Worm (Caenorhabditis elegans) whole organism, early embryonic: ENCODE results near the gene C53A5.11.

ENCODE experiments used
- B0310.2 ChIP-seq: sonication (generic microtip); optimal IDR thresholded peaks from 2 replicates; lab custom pipeline; 2016; ENCODE audit warnings: mild to moderate bottlenecking, missing genetic modification characterization, missing compliant biosample characterization
- F13C5.2 ChIP-seq: sonication (generic microtip); optimal IDR thresholded peaks from 2 replicates; lab custom pipeline; 2017; ENCODE audit warnings: mild to moderate bottlenecking, missing genetic modification characterization, inconsistent platforms, missing compliant biosample characterization
- aly-1 ChIP-seq: sonication (generic microtip); optimal IDR thresholded peaks from 2 replicates; lab custom pipeline; 2016; ENCODE audit warnings: missing genetic modification characterization, missing compliant biosample characterization
- ama-1 ChIP-seq: fragments of 150-350 bp; optimal IDR thresholded peaks from 2 replicates; lab custom pipeline; 2014
- ceh-13 ChIP-seq: fragments of 200-800 bp; sonication (Bioruptor generic); optimal IDR thresholded peaks from 2 replicates; lab custom pipeline; 2018; ENCODE audit warnings: mild to moderate bottlenecking, missing genetic modification characterization, missing compliant biosample characterization
- ceh-36 ChIP-seq: sonication (generic microtip); optimal IDR thresholded peaks from 2 replicates; lab custom pipeline; 2016; ENCODE audit warnings: missing genetic modification characterization, inconsistent platforms, missing compliant biosample characterization
- ets-7 ChIP-seq: sonication (generic microtip); optimal IDR thresholded peaks from 2 replicates; lab custom pipeline; 2016; ENCODE audit warnings: missing genotype, missing genetic modification characterization, missing compliant biosample characterization
- flt-1 ChIP-seq: fragments of 200-800 bp; sonication (Bioruptor generic); IDR thresholded peaks from 2 replicates; pipeline ENCODE4 v1.3.6; 2022; ENCODE audit warnings: missing genetic modification characterization, missing compliant biosample characterization
- hmbx-1 ChIP-seq: sonication (generic microtip); optimal IDR thresholded peaks from 2 replicates; lab custom pipeline; 2016; ENCODE audit warnings: mild to moderate bottlenecking, missing genetic modification characterization, missing compliant biosample characterization
- hmg-4 ChIP-seq: fragments of 200-800 bp; sonication (Bioruptor generic); optimal IDR thresholded peaks from 2 replicates; lab custom pipeline; 2018; ENCODE audit warnings: mild to moderate bottlenecking, missing genetic modification characterization, missing compliant biosample characterization
- hnd-1 ChIP-seq: sonication (generic microtip); optimal IDR thresholded peaks from 2 replicates; lab custom pipeline; 2016; ENCODE audit warnings: missing genetic modification characterization, missing compliant biosample characterization
- pes-1 ChIP-seq: fragments of 200-800 bp; sonication (Bioruptor generic); IDR thresholded peaks from 2 replicates; pipeline ENCODE4 v1.3.6; 2022; ENCODE audit warnings: missing genetic modification reagents, missing genetic modification characterization, missing compliant biosample characterization
- scrt-1 ChIP-seq: fragments of 200-800 bp; sonication (Bioruptor generic); IDR thresholded peaks from 2 replicates; pipeline ENCODE4 v1.3.6; 2022; ENCODE audit warnings: missing genetic modification characterization, missing compliant biosample characterization
- sea-1 ChIP-seq: fragments of 200-800 bp; sonication (Bioruptor generic); conservative IDR thresholded peaks from 2 replicates; pipeline ENCODE4 v1.3.6; 2022; ENCODE audit warnings: missing genetic modification characterization, missing compliant biosample characterization
- tbx-11 ChIP-seq: fragments of 200-800 bp; sonication (Bioruptor generic); IDR thresholded peaks from 2 replicates; pipeline ENCODE4 v1.3.6; 2022; ENCODE audit warnings: missing genetic modification characterization, missing compliant biosample characterization
- tbx-37 ChIP-seq: fragments of 200-800 bp; sonication (Bioruptor generic); conservative IDR thresholded peaks from 2 replicates; pipeline ENCODE4 v1.3.6; 2022; ENCODE audit warnings: missing genetic modification reagents, missing genetic modification characterization, missing compliant biosample characterization
- tra-4 ChIP-seq: sonication (generic microtip); optimal IDR thresholded peaks from 2 replicates; lab custom pipeline; 2017; ENCODE audit warnings: missing genetic modification characterization, missing compliant biosample characterization

C53A5.11 gene

ce11 chrV:14585351-14585750 lies 22.7 kb downstream of the C53A5.11 start, which contains the start of gene Y40H4A.2:
Y40H4A.2 (minus strand) TSS chrV:14585451.
- TF ChIP-seq flt-1 (GFP tag; lab: Robert Waterston, UW): no peak
- TF ChIP-seq ceh-36 (tag; lab: Kevin White, UChicago): no peak
- no peak for TF ChIP-seq pes-1 (GFP tag; lab: Robert Waterston, UW)

- TF ChIP-seq ceh-13 (GFP tag; lab: Kevin White, UChicago) (no peak), aly-1 (no peak), tbx-11 (GFP tag; lab: Robert Waterston, UW) (no peak), hmbx-1 (tag; lab: Kevin White, UChicago) (no peak), scrt-1 (GFP tag; lab: Robert Waterston, UW) (no peak)
Observed at ce11 chrV:14594103-14594502, 31.4 kb downstream of the C53A5.11 start.

- TF ChIP-seq scrt-1 (GFP tag; lab: Robert Waterston, UW) (no peak), ama-1 (no peak), hmbx-1 (tag; lab: Kevin White, UChicago) (no peak), F13C5.2 (tag; lab: Kevin White, UChicago) (no peak), tbx-37 (GFP tag; lab: Robert Waterston, UW) (no peak), aly-1 (no peak), hnd-1 (no peak), hmg-4 (GFP tag; lab: Kevin White, UChicago) (no peak), tra-4 (tag; lab: Kevin White, UChicago) (no peak), pes-1 (GFP tag; lab: Robert Waterston, UW) (no peak), ets-7 (tag; lab: Kevin White, UChicago) (no peak), B0310.2 (tag; lab: Kevin White, UChicago) (no peak)
Observed at ce11 chrV:14594943-14595342, 32.3 kb downstream of the C53A5.11 start.

- TF ChIP-seq ceh-36 (tag; lab: Kevin White, UChicago) (no peak), tbx-37 (GFP tag; lab: Robert Waterston, UW) (no peak), scrt-1 (GFP tag; lab: Robert Waterston, UW) (no peak), tra-4 (tag; lab: Kevin White, UChicago) (no peak), sea-1 (GFP tag; lab: Robert Waterston, UW) (no peak), ceh-13 (GFP tag; lab: Kevin White, UChicago) (no peak), F13C5.2 (tag; lab: Kevin White, UChicago) (no peak), ama-1 (no peak), pes-1 (GFP tag; lab: Robert Waterston, UW) (no peak), hmg-4 (GFP tag; lab: Kevin White, UChicago) (no peak), aly-1 (no peak), hnd-1 (no peak), ets-7 (tag; lab: Kevin White, UChicago) (no peak), hmbx-1 (tag; lab: Kevin White, UChicago) (no peak), flt-1 (GFP tag; lab: Robert Waterston, UW) (no peak), B0310.2 (tag; lab: Kevin White, UChicago) (no peak), tbx-11 (GFP tag; lab: Robert Waterston, UW) (no peak)
Observed at ce11 chrV:14595984-14596383, 33.3 kb downstream of the C53A5.11 start.

- no peak for TF ChIP-seq hnd-1
Observed at ce11 chrV:14597005-14597680, 34.5 kb downstream of the C53A5.11 start, which contains the start of gene pes-9. pes-9 (minus strand) TSS chrV:14597034.

ce11 chrV:14597681-14598184 lies 35.0 kb downstream of the C53A5.11 start, which contains the start of gene R11H6.2:
R11H6.2 (plus strand) TSS chrV:14598006.
- TF ChIP-seq pes-1 (GFP tag; lab: Robert Waterston, UW) (no peak), B0310.2 (tag; lab: Kevin White, UChicago) (no peak), flt-1 (GFP tag; lab: Robert Waterston, UW) (no peak), tra-4 (tag; lab: Kevin White, UChicago) (no peak), ceh-13 (GFP tag; lab: Kevin White, UChicago) (no peak)

ce11 chrV:14599972-14600371 lies 37.3 kb downstream of the C53A5.11 start, which contains the start of gene glb-22:
glb-22 (plus strand) TSS chrV:14600272.
- no peak for TF ChIP-seq B0310.2 (tag; lab: Kevin White, UChicago)

- TF ChIP-seq ceh-36 (tag; lab: Kevin White, UChicago) (no peak), ama-1 (no peak), ets-7 (tag; lab: Kevin White, UChicago) (no peak), hnd-1 (no peak), scrt-1 (GFP tag; lab: Robert Waterston, UW) (no peak), pes-1 (GFP tag; lab: Robert Waterston, UW) (no peak), F13C5.2 (tag; lab: Kevin White, UChicago) (no peak), sea-1 (GFP tag; lab: Robert Waterston, UW) (no peak), B0310.2 (tag; lab: Kevin White, UChicago) (no peak), tbx-11 (GFP tag; lab: Robert Waterston, UW) (no peak)
Observed at ce11 chrV:14603755-14604154, 41.1 kb downstream of the C53A5.11 start.
